Worm (Caenorhabditis elegans) whole organism, midembryonic: ENCODE measurements around the gene F52D2.5.

Experiments used
- flt-1 ChIP-seq: fragments of 200-800 bp; sonication (Bioruptor generic); IDR thresholded peaks from 2 replicates; pipeline ENCODE4 v1.3.6; 2022; ENCODE audit warnings: missing genetic modification characterization, missing compliant biosample characterization
- tab-1 ChIP-seq: fragments of 200-800 bp; sonication (Bioruptor generic); IDR thresholded peaks from 2 replicates; pipeline ENCODE4 v1.3.6; 2022; ENCODE audit warnings: missing genetic modification characterization, missing compliant biosample characterization

ce11 chrX:1960895-1961715, 13.5 kb downstream of the F52D2.5 start:
- no peak for TF ChIP-seq tab-1 (GFP tag; lab: Robert Waterston, UW)
- TF ChIP-seq flt-1 (GFP tag; lab: Robert Waterston, UW): no peak
